Worm (Caenorhabditis elegans): Measurements from ENCODE around the gene agl-1.
"Not testable (repeated sequence)": the region's sequence is repeated elsewhere in the genome, so short reads cannot be mapped to it uniquely, and the experiment has no call there.

ce11 chrII:14306160-14306559, 51.8 kb downstream of the agl-1 start, which contains the start of gene ctl-1:
- not testable (repeated sequence) for TF ChIP-seq F13C5.2 (tag; optimal IDR thresholded peaks at IDR 0.05); ama-1 (optimal IDR thresholded peaks at IDR 0.05); flt-1 (GFP tag; IDR thresholded peaks at IDR 0.05); scrt-1 (GFP tag; IDR thresholded peaks at IDR 0.05); pes-1 (GFP tag; IDR thresholded peaks at IDR 0.05); B0310.2 (tag; optimal IDR thresholded peaks at IDR 0.05); tbx-11 (GFP tag; IDR thresholded peaks at IDR 0.05); tra-4 (tag; optimal IDR thresholded peaks at IDR 0.05); hmg-4 (GFP tag; optimal IDR thresholded peaks at IDR 0.05); aly-1 (tag; optimal IDR thresholded peaks at IDR 0.05); ets-7 (tag; optimal IDR thresholded peaks at IDR 0.05); tbx-37 (GFP tag; conservative IDR thresholded peaks at IDR 0.05); sea-1 (GFP tag; conservative IDR thresholded peaks at IDR 0.05); hnd-1 (tag; optimal IDR thresholded peaks at IDR 0.05)

All from whole organism, early embryonic.